Fruit fly (Drosophila melanogaster): ENCODE data around the gene gcm2.
A peak's percentile ranks its signal among the peaks of the same experiment; 100 is the strongest.

gcm2 gene

dm6 chr2L:9613922-9614321 lies 5.6 kb downstream of the gcm2 start (continued):
- TF ChIP-seq cg (GFP tag; optimal IDR thresholded peaks at IDR 0.05): no peak
- no peak; the same call in 2 of the 3 replicates for TF ChIP-seq B-H1 (GFP tag; IDR thresholded peaks at IDR 0.05)
- TF ChIP-seq knrl (GFP tag; IDR thresholded peaks at IDR 0.05; ENCODE audit: partially characterized antibody): no peak
- no peak for TF ChIP-seq exex (tag; optimal IDR thresholded peaks at IDR 0.05)
- TF ChIP-seq CG8089 (GFP tag; optimal IDR thresholded peaks at IDR 0.05): no peak
- no peak for TF ChIP-seq Neu2 (GFP tag; optimal IDR thresholded peaks at IDR 0.05; ENCODE audit: borderline replicate concordance)
- no peak for TF ChIP-seq CrebB (tag; optimal IDR thresholded peaks at IDR 0.05)
- TF ChIP-seq scrt (GFP tag; optimal IDR thresholded peaks at IDR 0.05): no peak
- no peak for TF ChIP-seq CG11723 (GFP tag; optimal IDR thresholded peaks at IDR 0.05)
- TF ChIP-seq fu2 (GFP tag; optimal IDR thresholded peaks at IDR 0.05): no peak
- no peak; the same call in 2 of the 3 replicates for TF ChIP-seq Aef1 (GFP tag; IDR thresholded peaks at IDR 0.05)
- no peak for TF ChIP-seq crc (GFP tag; optimal IDR thresholded peaks at IDR 0.05)
- no peak for TF ChIP-seq CG12155 (GFP tag; optimal IDR thresholded peaks at IDR 0.05)
- TF ChIP-seq kni (GFP tag; optimal IDR thresholded peaks at IDR 0.05): peak; percentile 21
- no peak for TF ChIP-seq CG14667 (GFP tag; IDR thresholded peaks at IDR 0.05)
- TF ChIP-seq Max (GFP tag; optimal IDR thresholded peaks at IDR 0.05): peak; percentile 18
- peak; percentile 6 for TF ChIP-seq CG6854 (GFP tag; optimal IDR thresholded peaks at IDR 0.05)
- TF ChIP-seq CG6254 (GFP tag; optimal IDR thresholded peaks at IDR 0.05): peak; percentile 99
- peak; percentile 31 for TF ChIP-seq tap (tag; optimal IDR thresholded peaks at IDR 0.05)
- TF ChIP-seq unpg (GFP tag; optimal IDR thresholded peaks at IDR 0.05): peak; percentile 25
- no peak for TF ChIP-seq sisA (GFP tag; IDR thresholded peaks at IDR 0.05)
- TF ChIP-seq CoRest (tag; optimal IDR thresholded peaks at IDR 0.05): peak; percentile 30
- no peak for TF ChIP-seq insv (GFP tag; optimal IDR thresholded peaks at IDR 0.05)
- no peak for TF ChIP-seq HLHmδ (GFP tag; optimal IDR thresholded peaks at IDR 0.05)
- TF ChIP-seq Elba2 (GFP tag; optimal IDR thresholded peaks at IDR 0.05): no peak
- no peak for TF ChIP-seq cad (GFP tag; optimal IDR thresholded peaks at IDR 0.05)
- TF ChIP-seq Nf-YA (GFP tag; IDR thresholded peaks at IDR 0.05): no peak
- TF ChIP-seq al (GFP tag; IDR thresholded peaks at IDR 0.05): no peak; the same call in 1 of the 2 replicates
- TF ChIP-seq usp (GFP tag; optimal IDR thresholded peaks at IDR 0.05): no peak
- peak; percentile 75; the same call in 1 of the 3 replicates for TF ChIP-seq CG2199 (GFP tag; IDR thresholded peaks at IDR 0.05)
- TF ChIP-seq grau (tag; optimal IDR thresholded peaks at IDR 0.05): peak; percentile 24
- TF ChIP-seq CG7745 (tag; optimal IDR thresholded peaks at IDR 0.05): no peak
- TF ChIP-seq hb (GFP tag; IDR thresholded peaks at IDR 0.05; ENCODE audit: partially characterized antibody): no peak
- TF ChIP-seq vnd (GFP tag; IDR thresholded peaks at IDR 0.05; ENCODE audit: partially characterized antibody): no peak
- peak; percentile 25 for TF ChIP-seq CG14710 (tag; optimal IDR thresholded peaks at IDR 0.05)
- no peak for TF ChIP-seq ap (GFP tag; IDR thresholded peaks at IDR 0.05)
- TF ChIP-seq CG11504 (tag; optimal IDR thresholded peaks at IDR 0.05): peak; percentile 38
- no peak for TF ChIP-seq CG4424 (GFP tag; optimal IDR thresholded peaks at IDR 0.05)

DNA sequence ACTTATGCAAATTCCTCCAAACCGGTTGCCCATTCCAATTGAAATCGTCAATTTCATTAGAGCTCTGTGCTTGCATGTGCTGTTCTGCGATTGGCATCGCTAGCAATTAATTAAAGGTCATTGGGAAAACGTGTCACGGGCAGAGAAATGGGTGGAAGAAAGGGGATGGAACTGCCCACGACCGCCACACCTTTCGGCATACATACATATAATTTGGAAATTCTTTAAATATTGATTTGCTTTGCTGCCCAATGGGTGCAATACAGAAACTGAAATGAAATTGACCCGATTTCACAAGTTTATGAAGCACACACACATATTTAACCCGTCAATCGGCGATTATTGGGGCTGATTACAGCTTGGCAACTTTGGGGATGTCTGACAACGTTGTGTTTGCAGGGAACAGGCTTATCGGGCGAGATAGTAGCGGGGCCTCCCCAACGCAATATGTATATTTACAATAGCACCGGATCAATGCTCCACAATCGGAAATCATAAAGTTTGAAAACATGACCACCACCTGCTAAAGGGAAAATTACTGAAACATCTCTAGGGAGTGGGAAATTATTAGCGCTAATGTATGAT lies 6.4 kb downstream of the gcm2 start:
- TF ChIP-seq CG34376 (GFP tag; optimal IDR thresholded peaks at IDR 0.05): peak; percentile 57
- TF ChIP-seq HmgZ (tag; optimal IDR thresholded peaks at IDR 0.05): peak; percentile 6
- TF ChIP-seq ci (GFP tag; IDR thresholded peaks at IDR 0.05): peak; percentile 42; the same call in 1 of the 3 replicates
- TF ChIP-seq sqz (GFP tag; optimal IDR thresholded peaks at IDR 0.05): no peak
- peak; percentile 3 for TF ChIP-seq CG1603 (tag; optimal IDR thresholded peaks at IDR 0.05)
- TF ChIP-seq grn (GFP tag; optimal IDR thresholded peaks at IDR 0.05): peak; percentile 58
- no peak for TF ChIP-seq az2 (GFP tag; optimal IDR thresholded peaks at IDR 0.05)
- TF ChIP-seq Med (GFP tag): peak; percentile 60
- peak; percentile 57 for TF ChIP-seq CG10543 (GFP tag; optimal IDR thresholded peaks at IDR 0.05)
- TF ChIP-seq CG7372 (GFP tag; IDR thresholded peaks at IDR 0.05): no peak
- TF ChIP-seq CG9437 (GFP tag; optimal IDR thresholded peaks at IDR 0.05): no peak
- no peak for TF ChIP-seq CG11398 (GFP tag; optimal IDR thresholded peaks at IDR 0.05)
- 0 out of 3 replicates have a peak, but pooled peaks have one; percentile 51 for TF ChIP-seq CG2199 (GFP tag; IDR thresholded peaks at IDR 0.05)
- 0 out of 2 replicates have a peak, but pooled peaks have one; percentile 10 for TF ChIP-seq Atf6 (GFP tag; IDR thresholded peaks at IDR 0.05)
- peak; percentile 83 for TF ChIP-seq sug (tag; optimal IDR thresholded peaks at IDR 0.05)

All from whole organism, embryonic.